Fruit fly (Drosophila melanogaster) whole organism: ENCODE measurements around the gene CG34427.
A peak's percentile ranks its signal among the peaks of the same experiment; 100 is the strongest.

Experiments used
- CG8478 ChIP-seq: fragments of >200 bp; optimal IDR thresholded peaks from 2 replicates; lab custom pipeline; 2018; ENCODE audit warnings: inconsistent platforms
- Dll ChIP-seq: fragments of >200 bp; optimal IDR thresholded peaks from 2 replicates; lab custom pipeline; 2017
- EcR ChIP-seq, 2 experiments: fragments of >200 bp; optimal IDR thresholded peaks; 2 replicates each; lab custom pipeline; 2017; ENCODE audit warnings: missing biosample characterization in 2 of 2, missing genetic modification characterization in 2 of 2, missing genetic modification reagents in 2 of 2
- pan ChIP-seq: fragments of >200 bp; optimal IDR thresholded peaks from 2 replicates; lab custom pipeline; 2017
- psq ChIP-seq: fragments of >200 bp; optimal IDR thresholded peaks from 2 replicates; lab custom pipeline; 2017
- usp ChIP-seq: fragments of >200 bp; optimal IDR thresholded peaks from 2 replicates; lab custom pipeline; 2017; ENCODE audit warnings: missing biosample characterization, missing genetic modification characterization, mixed read lengths

Gene CG34427

dm6 chr3L:8827133-8827867 lies 22.7 kb downstream of the CG34427 start, which contains the start of gene dally:
dally (plus strand) TSS chr3L:8827505.
- TF ChIP-seq psq (lab: Kevin White, UChicago): no peak
- no peak for TF ChIP-seq usp (GFP tag; lab: Kevin White, UChicago)
- TF ChIP-seq CG8478 (lab: Kevin White, UChicago): no peak
- TF ChIP-seq EcR (GFP tag; optimal IDR thresholded peaks at IDR 0.05; lab: Kevin White, UChicago): no peak
- no peak for TF ChIP-seq Dll
- no peak for TF ChIP-seq pan

- no peak for TF ChIP-seq usp (GFP tag; lab: Kevin White, UChicago)
- TF ChIP-seq pan: no peak
- TF ChIP-seq psq (lab: Kevin White, UChicago): no peak
- no peak for TF ChIP-seq EcR (GFP tag; optimal IDR thresholded peaks at IDR 0.05; lab: Kevin White, UChicago)
- no peak for TF ChIP-seq Dll
- TF ChIP-seq CG8478 (lab: Kevin White, UChicago): no peak
Measured at dm6 chr3L:8827868-8828159, 23.2 kb downstream of the CG34427 start.

- TF ChIP-seq EcR (GFP tag; optimal IDR thresholded peaks at IDR 0.05; lab: Kevin White, UChicago) (no peak), CG8478 (lab: Kevin White, UChicago) (no peak), Dll (no peak), psq (lab: Kevin White, UChicago) (no peak), usp (GFP tag; lab: Kevin White, UChicago) (no peak), pan (no peak)
Measured at dm6 chr3L:8829572-8829971, 25.0 kb downstream of the CG34427 start.

dm6 chr3L:8830017-8830702 lies 25.6 kb downstream of the CG34427 start:
- no peak for TF ChIP-seq EcR (GFP tag; optimal IDR thresholded peaks at IDR 0.05; lab: Kevin White, UChicago)
- no peak for TF ChIP-seq Dll
- no peak for TF ChIP-seq pan
- TF ChIP-seq psq (lab: Kevin White, UChicago): no peak
- TF ChIP-seq usp (GFP tag; lab: Kevin White, UChicago): no peak
- no peak for TF ChIP-seq CG8478 (lab: Kevin White, UChicago)

- TF ChIP-seq usp (GFP tag; lab: Kevin White, UChicago) (no peak), pan (no peak), CG8478 (lab: Kevin White, UChicago) (no peak), EcR (GFP tag; optimal IDR thresholded peaks at IDR 0.05; lab: Kevin White, UChicago) (no peak), psq (lab: Kevin White, UChicago) (no peak), Dll (no peak)
Measured at dm6 chr3L:8830954-8831353, 26.4 kb downstream of the CG34427 start.

- no peak for TF ChIP-seq pan
- TF ChIP-seq Dll: no peak
- TF ChIP-seq usp (GFP tag; lab: Kevin White, UChicago): no peak
- TF ChIP-seq CG8478 (lab: Kevin White, UChicago): no peak
Measured at dm6 chr3L:8832737-8833466, 28.3 kb downstream of the CG34427 start.

dm6 chr3L:8833467-8833802 lies 28.9 kb downstream of the CG34427 start:
- TF ChIP-seq EcR (GFP tag; optimal IDR thresholded peaks at IDR 0.05; lab: Kevin White, UChicago) (no peak), usp (GFP tag; lab: Kevin White, UChicago) (no peak), CG8478 (lab: Kevin White, UChicago) (no peak), pan (no peak), Dll (no peak), psq (lab: Kevin White, UChicago) (no peak)

- no peak for TF ChIP-seq pan
- no peak for TF ChIP-seq CG8478 (lab: Kevin White, UChicago)
- no peak for TF ChIP-seq EcR (GFP tag; optimal IDR thresholded peaks at IDR 0.05; lab: Kevin White, UChicago)
- TF ChIP-seq psq (lab: Kevin White, UChicago): no peak
Measured at dm6 chr3L:8834486-8834885, 29.9 kb downstream of the CG34427 start.

dm6 chr3L:8834886-8835285 lies 30.3 kb downstream of the CG34427 start:
- TF ChIP-seq pan (no peak), psq (lab: Kevin White, UChicago) (no peak), Dll (no peak), CG8478 (lab: Kevin White, UChicago) (no peak), usp (GFP tag; lab: Kevin White, UChicago) (no peak), EcR (GFP tag; optimal IDR thresholded peaks at IDR 0.05; lab: Kevin White, UChicago) (no peak)

- TF ChIP-seq usp (GFP tag; lab: Kevin White, UChicago) (no peak), EcR (GFP tag; optimal IDR thresholded peaks at IDR 0.05; lab: Kevin White, UChicago) (no peak), psq (lab: Kevin White, UChicago) (no peak), CG8478 (lab: Kevin White, UChicago) (no peak), pan (no peak), Dll (no peak)
Measured at dm6 chr3L:8835441-8835840, 30.9 kb downstream of the CG34427 start.

- no peak for TF ChIP-seq EcR (GFP tag; optimal IDR thresholded peaks at IDR 0.05; lab: Kevin White, UChicago)
- no peak for TF ChIP-seq Dll
- TF ChIP-seq usp (GFP tag; lab: Kevin White, UChicago): no peak
- no peak for TF ChIP-seq psq (lab: Kevin White, UChicago)
- no peak for TF ChIP-seq pan
- no peak for TF ChIP-seq CG8478 (lab: Kevin White, UChicago)
Measured at dm6 chr3L:8836162-8836561, 31.6 kb downstream of the CG34427 start, which contains the start of gene CG32026. CG32026 (plus strand) TSS chr3L:8836462.

- peak in 1 of 2 experiments; percentile 83 for TF ChIP-seq EcR (GFP tag; optimal IDR thresholded peaks at IDR 0.05; lab: Kevin White, UChicago)
- TF ChIP-seq pan: no peak
Measured at dm6 chr3L:8839130-8839529, 34.6 kb downstream of the CG34427 start.
